Fruit fly (Drosophila melanogaster) whole organism, pupa: ENCODE results near the gene IFT52.

Experiments
- CG12605 ChIP-seq: fragments of 200-800 bp; sonication (Bioruptor generic); IDR thresholded peaks from 2 replicates; pipeline ENCODE4 v1.3.6; 2022; ENCODE audit warnings: missing biosample characterization, missing genetic modification characterization
- CG15710 ChIP-seq: fragments of 200-800 bp; sonication (Bioruptor generic); optimal IDR thresholded peaks from 2 replicates; lab custom pipeline; 2018; ENCODE audit warnings: missing biosample characterization, mild to moderate bottlenecking, missing genetic modification characterization, moderate library complexity
- CG17806 ChIP-seq: fragments of 200-800 bp; sonication (Bioruptor generic); optimal IDR thresholded peaks from 2 replicates; lab custom pipeline; 2018; ENCODE audit warnings: missing biosample characterization, mild to moderate bottlenecking, missing genetic modification characterization, moderate library complexity
- CG32121 ChIP-seq: fragments of 200-800 bp; sonication (Bioruptor generic); IDR thresholded peaks from 2 replicates; pipeline ENCODE4 v1.3.6; 2022; ENCODE audit warnings: missing biosample characterization, missing genetic modification characterization
- CG8301 ChIP-seq: fragments of 200-800 bp; sonication (Bioruptor generic); optimal IDR thresholded peaks from 2 replicates; lab custom pipeline; 2018; ENCODE audit warnings: missing biosample characterization, mild to moderate bottlenecking, missing genetic modification characterization
- CG9948 ChIP-seq: fragments of 200-800 bp; sonication (Bioruptor generic); optimal IDR thresholded peaks from 2 replicates; lab custom pipeline; 2018; ENCODE audit warnings: missing biosample characterization, mild to moderate bottlenecking, missing genetic modification characterization, moderate library complexity
- Ets98B ChIP-seq: fragments of 200-800 bp; sonication (Bioruptor generic); IDR thresholded peaks from 2 replicates; pipeline ENCODE4 v1.3.6; 2022; ENCODE audit warnings: missing biosample characterization, missing genetic modification characterization
- Snoo ChIP-seq: fragments of 200-800 bp; sonication (Bioruptor generic); optimal IDR thresholded peaks from 3 replicates; lab custom pipeline; 2017; ENCODE audit warnings: missing biosample characterization, mild to moderate bottlenecking, missing genetic modification characterization, inconsistent platforms
- fd96Ca ChIP-seq: fragments of 200-800 bp; sonication (Bioruptor generic); IDR thresholded peaks from 3 replicates; pipeline ENCODE4 v1.3.6; 2022; ENCODE audit warnings: missing biosample characterization, missing genetic modification characterization
- gl ChIP-seq: fragments of 200-800 bp; sonication (Bioruptor generic); optimal IDR thresholded peaks from 2 replicates; lab custom pipeline; 2018; ENCODE audit warnings: missing biosample characterization, mild to moderate bottlenecking, missing genetic modification characterization
- rn ChIP-seq: fragments of 200-800 bp; sonication (Bioruptor generic); IDR thresholded peaks from 2 replicates; pipeline ENCODE4 v1.3.6; 2022; ENCODE audit warnings: missing biosample characterization, missing genetic modification characterization

DNA sequence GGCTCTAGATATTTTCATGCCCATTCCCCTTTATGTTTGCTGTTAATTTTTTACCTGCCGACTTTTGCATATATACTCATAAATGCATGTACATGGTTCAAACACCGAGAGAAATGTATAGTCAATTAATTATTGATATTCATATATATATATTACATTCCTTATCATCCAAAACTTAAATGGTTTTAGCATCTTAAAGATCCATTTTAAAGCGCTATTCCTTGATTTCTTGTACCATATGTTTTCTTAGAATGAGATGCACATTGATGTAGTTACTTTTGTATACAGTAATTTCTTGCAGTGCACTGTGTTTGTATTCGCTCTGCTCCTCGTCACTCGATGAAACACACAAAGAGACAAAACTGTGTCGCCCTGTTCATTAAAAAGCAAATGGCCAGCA is 48.6 kb downstream of the IFT52 start:
- peak; percentile 62; the same call in 1 of the 2 replicates for TF ChIP-seq Ets98B (GFP tag; lab: Robert Waterston, UW)
- TF ChIP-seq CG17806: peak; percentile 59
- TF ChIP-seq CG15710 (tag; lab: Kevin White, UChicago): peak; percentile 64
- TF ChIP-seq gl (tag; lab: Kevin White, UChicago): no peak
- TF ChIP-seq CG12605 (GFP tag; lab: Robert Waterston, UW): no peak
- no peak for TF ChIP-seq rn (GFP tag; lab: Robert Waterston, UW)
- peak; percentile 49 for TF ChIP-seq CG9948
- peak; percentile 13 for TF ChIP-seq Snoo
- TF ChIP-seq fd96Ca: no peak
- TF ChIP-seq CG32121 (GFP tag; lab: Robert Waterston, UW): 0 out of 2 replicates have a peak, but pooled peaks have one; percentile 42
- peak; percentile 64 for TF ChIP-seq CG8301 (tag; lab: Kevin White, UChicago)
